Fruit fly (Drosophila melanogaster) whole organism, embryonic: ENCODE data around the gene Acp32CD.
A peak's percentile ranks its signal among the peaks of the same experiment; 100 is the strongest.

Experiments
- Blimp-1 ChIP-seq: fragments of 200-800 bp; sonication (Bioruptor generic); optimal IDR thresholded peaks from 3 replicates; lab custom pipeline; 2018; ENCODE audit warnings: missing biosample characterization, missing genetic modification characterization, mild to moderate bottlenecking, moderate library complexity, missing genetic modification reagents
- CG11247 ChIP-seq: fragments of 200-800 bp; sonication (Bioruptor generic); IDR thresholded peaks from 2 replicates; pipeline ENCODE4 v1.3.6; 2022; ENCODE audit warnings: missing biosample characterization, missing genetic modification characterization
- CG11504 ChIP-seq: fragments of 200-800 bp; sonication (Bioruptor generic); optimal IDR thresholded peaks from 3 replicates; lab custom pipeline; 2019; ENCODE audit warnings: missing biosample characterization, mild to moderate bottlenecking, missing genetic modification characterization, moderate library complexity
- CG11695 ChIP-seq: fragments of 200-800 bp; sonication (Bioruptor generic); IDR thresholded peaks from 3 replicates; pipeline ENCODE4 v1.3.6; 2022; ENCODE audit warnings: missing biosample characterization, missing genetic modification characterization
- CG12155 ChIP-seq: fragments of 200-800 bp; sonication (Bioruptor generic); optimal IDR thresholded peaks from 3 replicates; lab custom pipeline; 2016; ENCODE audit warnings: missing biosample characterization, missing genetic modification characterization
- CG12236 ChIP-seq: fragments of 200-800 bp; sonication (Bioruptor generic); optimal IDR thresholded peaks from 2 replicates; lab custom pipeline; 2016; ENCODE audit warnings: missing biosample characterization, missing genetic modification characterization
- CG12744 ChIP-seq: fragments of 200-800 bp; sonication (Bioruptor generic); optimal IDR thresholded peaks from 2 replicates; lab custom pipeline; 2016; ENCODE audit warnings: missing biosample characterization, missing genetic modification characterization
- CG12769 ChIP-seq: fragments of 200-800 bp; sonication (Bioruptor generic); optimal IDR thresholded peaks from 2 replicates; lab custom pipeline; 2019; ENCODE audit warnings: missing biosample characterization, mild to moderate bottlenecking, missing genetic modification characterization, moderate library complexity
- CG14441 ChIP-seq: fragments of 200-800 bp; sonication (Bioruptor generic); IDR thresholded peaks from 2 replicates; pipeline ENCODE4 v1.3.6; 2022; ENCODE audit warnings: missing biosample characterization, missing genetic modification characterization
- CG14965 ChIP-seq: fragments of 200-800 bp; sonication (Bioruptor generic); optimal IDR thresholded peaks from 2 replicates; lab custom pipeline; 2016; ENCODE audit warnings: missing biosample characterization, missing genetic modification characterization, borderline replicate concordance
- CG15696 ChIP-seq: fragments of 200-800 bp; sonication (Bioruptor generic); optimal IDR thresholded peaks from 2 replicates; lab custom pipeline; 2019; ENCODE audit warnings: missing biosample characterization, mild to moderate bottlenecking, missing genetic modification characterization, moderate library complexity
- CG17328 ChIP-seq: fragments of 200-800 bp; sonication (Bioruptor generic); IDR thresholded peaks from 2 replicates; pipeline ENCODE4 v1.3.6; 2022; ENCODE audit warnings: missing biosample characterization, missing genetic modification characterization
- CG2202 ChIP-seq: fragments of 200-800 bp; sonication (Bioruptor generic); optimal IDR thresholded peaks from 2 replicates; lab custom pipeline; 2018; ENCODE audit warnings: missing biosample characterization, mild to moderate bottlenecking, missing genetic modification characterization
- CG30431 ChIP-seq: fragments of 200-800 bp; sonication (Bioruptor generic); optimal IDR thresholded peaks from 2 replicates; lab custom pipeline; 2017; ENCODE audit warnings: missing biosample characterization, missing genetic modification characterization
- CG4424 ChIP-seq: fragments of 200-800 bp; sonication (Bioruptor generic); optimal IDR thresholded peaks from 3 replicates; lab custom pipeline; 2016; ENCODE audit warnings: missing biosample characterization, missing genetic modification characterization
- CG6654 ChIP-seq: fragments of 200-800 bp; sonication (Bioruptor generic); optimal IDR thresholded peaks from 2 replicates; lab custom pipeline; 2017; ENCODE audit warnings: missing biosample characterization, mild to moderate bottlenecking, missing genetic modification characterization
- CG6689 ChIP-seq: fragments of 200-800 bp; sonication (Bioruptor generic); IDR thresholded peaks from 2 replicates; pipeline ENCODE4 v1.3.6; 2022; ENCODE audit warnings: missing biosample characterization, missing genetic modification characterization
- CG6791 ChIP-seq: fragments of 200-800 bp; sonication (Bioruptor generic); IDR thresholded peaks from 3 replicates; pipeline ENCODE4 v1.3.6; 2022; ENCODE audit warnings: missing biosample characterization, missing genetic modification characterization; ENCODE audit not compliant: partially characterized antibody
- CG7928 ChIP-seq: fragments of 200-800 bp; sonication (Bioruptor generic); optimal IDR thresholded peaks from 2 replicates; lab custom pipeline; 2017; ENCODE audit warnings: missing biosample characterization, mild to moderate bottlenecking, missing genetic modification characterization
- Drgx ChIP-seq: fragments of 200-800 bp; sonication (Bioruptor generic); IDR thresholded peaks from 2 replicates; pipeline ENCODE4 v1.3.6; 2022; ENCODE audit warnings: missing biosample characterization, missing genetic modification characterization
- Eip74EF ChIP-seq, 2 experiments: fragments of 200-800 bp in 1 of 2; fragments of >200 bp in 1 of 2; sonication (Bioruptor generic) in 1 of 2; optimal IDR thresholded peaks; 2 replicates each; lab custom pipeline; 2017 to 2019; ENCODE audit warnings: missing biosample characterization in 2 of 2, missing genetic modification characterization in 2 of 2, mild to moderate bottlenecking in 1 of 2, moderate library complexity in 1 of 2
- Ets65A ChIP-seq: fragments of 200-800 bp; sonication (Bioruptor generic); peaks from one replicate; lab custom pipeline; 2016; ENCODE audit warnings: missing biosample characterization, missing genetic modification characterization
- GATAe ChIP-seq: fragments of 200-800 bp; sonication (Bioruptor generic); conservative IDR thresholded peaks from 2 replicates; pipeline ENCODE4 v1.3.6; 2022; ENCODE audit warnings: missing biosample characterization, missing genetic modification characterization
- Gsc ChIP-seq: fragments of 200-800 bp; sonication (Bioruptor generic); IDR thresholded peaks from 2 replicates; pipeline ENCODE4 v1.3.6; 2022; ENCODE audit warnings: missing biosample characterization, missing genetic modification characterization
- Hr3 ChIP-seq: fragments of 200-800 bp; sonication (Bioruptor generic); optimal IDR thresholded peaks from 3 replicates; lab custom pipeline; 2016; ENCODE audit warnings: missing biosample characterization, missing genetic modification characterization
- Med ChIP-seq: fragments of 200-800 bp; sonication (Bioruptor generic); peaks from one replicate; lab custom pipeline; 2016; ENCODE audit warnings: missing biosample characterization, missing genetic modification characterization, mild to moderate bottlenecking, inconsistent platforms, moderate library complexity
- Myb ChIP-seq: fragments of 200-800 bp; sonication (Bioruptor generic); optimal IDR thresholded peaks from 2 replicates; lab custom pipeline; 2016; ENCODE audit warnings: missing biosample characterization, missing genetic modification characterization
- NFAT ChIP-seq: fragments of 200-800 bp; sonication (Bioruptor generic); IDR thresholded peaks from 2 replicates; pipeline ENCODE4 v1.3.6; 2022; ENCODE audit warnings: missing biosample characterization, missing genetic modification characterization
- Scr ChIP-seq: fragments of 200-800 bp; sonication (Bioruptor generic); IDR thresholded peaks from 2 replicates; pipeline ENCODE4 v1.3.6; 2022; ENCODE audit warnings: missing biosample characterization, missing genetic modification characterization; ENCODE audit not compliant: partially characterized antibody
- Sox100B ChIP-seq: fragments of 200-800 bp; sonication (Bioruptor generic); optimal IDR thresholded peaks from 3 replicates; lab custom pipeline; 2018; ENCODE audit warnings: missing biosample characterization, mild to moderate bottlenecking, missing genetic modification characterization
- Spps ChIP-seq: fragments of 200-800 bp; sonication (Bioruptor generic); optimal IDR thresholded peaks from 2 replicates; lab custom pipeline; 2018; ENCODE audit warnings: missing biosample characterization, mild to moderate bottlenecking, missing genetic modification characterization
- Usf ChIP-seq: fragments of 200-800 bp; sonication (Bioruptor generic); optimal IDR thresholded peaks from 2 replicates; lab custom pipeline; 2017; ENCODE audit warnings: missing genotype, missing biosample characterization, missing genetic modification characterization
- ara ChIP-seq: fragments of 200-800 bp; sonication (Bioruptor generic); IDR thresholded peaks from 2 replicates; pipeline ENCODE4 v1.3.6; 2022; ENCODE audit warnings: missing biosample characterization, missing genetic modification characterization
- bbx ChIP-seq: fragments of 200-800 bp; sonication (Bioruptor generic); IDR thresholded peaks from 2 replicates; pipeline ENCODE4 v1.3.6; 2022; ENCODE audit warnings: missing biosample characterization, missing genetic modification characterization; ENCODE audit not compliant: partially characterized antibody
- bigmax ChIP-seq: fragments of 200-800 bp; sonication (Bioruptor generic); optimal IDR thresholded peaks from 2 replicates; lab custom pipeline; 2018; ENCODE audit warnings: missing biosample characterization, mild to moderate bottlenecking, missing genetic modification characterization
- bowl ChIP-seq: fragments of 200-800 bp; sonication (Bioruptor generic); IDR thresholded peaks from 2 replicates; pipeline ENCODE4 v1.3.6; 2022; ENCODE audit warnings: missing biosample characterization, missing genetic modification characterization
- cas ChIP-seq: fragments of 200-800 bp; sonication (Bioruptor generic); IDR thresholded peaks from 2 replicates; pipeline ENCODE4 v1.3.6; 2022; ENCODE audit warnings: missing biosample characterization, missing genetic modification characterization
- caup ChIP-seq: fragments of 200-800 bp; sonication (Bioruptor generic); optimal IDR thresholded peaks from 3 replicates; lab custom pipeline; 2017; ENCODE audit warnings: missing biosample characterization, mild to moderate bottlenecking, missing genetic modification characterization, moderate library complexity; ENCODE audit not compliant: severe bottlenecking
- dmrt99B ChIP-seq: fragments of 200-800 bp; sonication (Bioruptor generic); optimal IDR thresholded peaks from 2 replicates; lab custom pipeline; 2018; ENCODE audit warnings: missing biosample characterization, mild to moderate bottlenecking, missing genetic modification characterization, moderate library complexity
- gem ChIP-seq: fragments of 200-800 bp; sonication (Bioruptor generic); optimal IDR thresholded peaks from 2 replicates; lab custom pipeline; 2019; ENCODE audit warnings: missing biosample characterization, mild to moderate bottlenecking, missing genetic modification characterization, moderate library complexity
- gfzf ChIP-seq: fragments of 200-800 bp; sonication (Bioruptor generic); optimal IDR thresholded peaks from 2 replicates; lab custom pipeline; 2016; ENCODE audit warnings: missing biosample characterization, mild to moderate bottlenecking, missing genetic modification characterization, moderate library complexity
- grau ChIP-seq: fragments of 200-800 bp; optimal IDR thresholded peaks from 3 replicates; lab custom pipeline; 2019; ENCODE audit warnings: missing biosample characterization, mild to moderate bottlenecking, missing genetic modification characterization, moderate library complexity
- insv ChIP-seq, 2 experiments: fragments of 200-800 bp; sonication (Bioruptor generic); optimal IDR thresholded peaks; 3 replicates each; lab custom pipeline; 2016 to 2018; ENCODE audit warnings: missing biosample characterization in 2 of 2, missing genetic modification characterization in 2 of 2
- phol ChIP-seq: fragments of 200-800 bp; sonication (Bioruptor generic); optimal IDR thresholded peaks from 3 replicates; lab custom pipeline; 2018; ENCODE audit warnings: missing biosample characterization, mild to moderate bottlenecking, missing genetic modification characterization, moderate library complexity
- prd ChIP-seq, 3 experiments: fragments of >200 bp in 2 of 3; fragments of 200-800 bp in 1 of 3; sonication (Bioruptor generic) in 1 of 3; optimal IDR thresholded peaks in 2 of 3; IDR thresholded peaks in 1 of 3; 2 replicates in 2 of 3; 3 replicates in 1 of 3; pipeline versions ENCODE4 v1.3.6 to Lab custom; 2017 to 2022; ENCODE audit warnings: missing biosample characterization in 1 of 3, missing genetic modification characterization in 1 of 3
- stwl ChIP-seq: fragments of 200-800 bp; sonication (Bioruptor generic); optimal IDR thresholded peaks from 3 replicates; lab custom pipeline; 2018; ENCODE audit warnings: missing biosample characterization, mild to moderate bottlenecking, missing genetic modification characterization, moderate library complexity
- tin ChIP-seq: fragments of 200-800 bp; sonication (Bioruptor generic); optimal IDR thresholded peaks from 3 replicates; lab custom pipeline; 2016; ENCODE audit warnings: missing biosample characterization, missing genetic modification characterization

Gene Acp32CD

DNA sequence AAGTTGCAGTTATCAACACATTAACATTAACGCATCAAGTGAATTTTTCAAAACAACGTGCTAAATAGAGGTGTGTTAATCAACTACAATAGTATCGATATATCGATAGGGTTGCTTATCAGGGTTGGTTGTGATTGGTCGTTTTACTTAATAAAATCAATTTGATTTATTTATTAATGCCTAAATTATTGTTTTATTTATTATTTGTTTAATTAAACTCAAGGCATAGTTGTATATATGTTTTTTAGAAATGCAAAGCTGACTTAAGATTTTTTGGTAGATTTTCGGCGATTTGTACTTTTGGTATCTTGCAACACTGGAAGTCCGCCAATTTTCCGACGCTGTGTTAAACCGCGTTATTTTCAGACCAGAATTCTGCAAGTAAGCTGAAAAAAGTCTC is 4.4 kb upstream of the Acp32CD start, which contains the start of the genes Art8 and dUTPase (continued):
- TF ChIP-seq NFAT (GFP tag; lab: Robert Waterston, UW) (peak; percentile 64), Blimp-1 (GFP tag; lab: Kevin White, UChicago) (no peak), Gsc (no peak), CG7928 (peak; percentile 89), CG15696 (tag; lab: Kevin White, UChicago) (peak; percentile 60), CG11247 (GFP tag; lab: Robert Waterston, UW) (peak; percentile 65), bigmax (no peak), bbx (GFP tag; lab: Robert Waterston, UW) (peak; percentile 79)
- TF ChIP-seq, all 482 proteins: peak for 288

DNA sequence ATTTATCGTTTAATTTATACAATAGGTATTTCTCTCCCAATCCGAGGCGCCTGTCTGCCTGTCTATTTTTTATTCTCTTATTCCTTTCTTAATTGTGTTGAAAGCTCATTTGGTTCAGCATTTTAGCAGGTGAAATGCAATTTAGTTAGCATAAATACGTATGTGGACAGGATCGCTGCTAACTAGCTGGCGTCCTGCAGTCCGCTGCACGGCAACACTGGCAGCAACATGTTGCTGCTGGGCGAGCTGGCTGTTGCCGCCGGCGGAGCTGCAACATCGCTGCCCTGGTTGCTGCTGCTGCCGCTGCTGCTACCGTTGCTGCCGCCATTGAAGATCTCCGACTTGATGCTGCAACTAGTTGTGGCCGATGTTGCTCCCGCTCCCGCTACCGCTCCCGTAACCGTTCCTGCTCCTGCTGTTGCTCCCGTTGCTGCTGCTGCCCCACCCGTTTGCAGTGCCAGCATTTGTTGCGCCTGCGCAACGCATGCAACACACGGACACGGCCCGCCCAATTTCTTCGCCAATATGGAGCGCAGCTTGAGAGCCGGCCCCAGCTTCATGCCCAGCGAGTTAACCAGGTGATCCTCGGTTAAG is 1.3 kb upstream of the Acp32CD start:
- TF ChIP-seq stwl (peak; percentile 14), Ets65A (GFP tag; lab: Kevin White, UChicago) (peak; percentile 86), gem (tag; lab: Kevin White, UChicago) (no peak), phol (tag; lab: Kevin White, UChicago) (no peak), Hr3 (GFP tag; lab: Kevin White, UChicago) (no peak), CG12769 (tag; lab: Kevin White, UChicago) (no peak), GATAe (GFP tag; lab: Robert Waterston, UW) (no peak), bowl (GFP tag; lab: Robert Waterston, UW) (no peak), CG6654 (GFP tag; lab: Kevin White, UChicago) (no peak), Usf (GFP tag; lab: Kevin White, UChicago) (no peak), CG14965 (no peak), cas (GFP tag; lab: Robert Waterston, UW) (no peak), CG4424 (peak; percentile 96), CG11695 (no peak), CG2202 (tag; lab: Kevin White, UChicago) (no peak), CG12744 (GFP tag; lab: Kevin White, UChicago) (no peak), tin (GFP tag; lab: Kevin White, UChicago) (no peak), CG17328 (GFP tag; lab: Robert Waterston, UW) (0 out of 2 replicates have a peak, but pooled peaks have one; percentile 16), Drgx (GFP tag; lab: Robert Waterston, UW) (no peak), Spps (tag; lab: Kevin White, UChicago) (no peak), CG12236 (no peak), Eip74EF (GFP tag; optimal IDR thresholded peaks at IDR 0.05; lab: Kevin White, UChicago) (no peak), CG11504 (tag; lab: Kevin White, UChicago) (peak; percentile 89), CG14441 (GFP tag; lab: Robert Waterston, UW) (no peak), Scr (GFP tag; lab: Robert Waterston, UW) (no peak), caup (GFP tag; lab: Kevin White, UChicago) (no peak), ara (0 out of 2 replicates have a peak, but pooled peaks have one; percentile 20), CG12155 (no peak), CG11247 (GFP tag; lab: Robert Waterston, UW) (0 out of 2 replicates have a peak, but pooled peaks have one; percentile 27), CG30431 (no peak), Med (GFP tag; lab: Kevin White, UChicago) (peak; percentile 44), dmrt99B (no peak), CG6689 (GFP tag; lab: Robert Waterston, UW) (no peak), CG6791 (GFP tag; lab: Robert Waterston, UW) (no peak), insv (GFP tag; optimal IDR thresholded peaks at IDR 0.05; lab: Kevin White, UChicago) (no peak), Myb (no peak), prd (optimal IDR thresholded peaks at IDR 0.05; lab: Kevin White, UChicago) (no peak), prd (GFP tag; IDR thresholded peaks at IDR 0.05; lab: Robert Waterston, UW) (0 out of 3 replicates have a peak, but pooled peaks have one; percentile 14), Sox100B (GFP tag; lab: Kevin White, UChicago) (no peak), gfzf (GFP tag; lab: Kevin White, UChicago) (no peak), grau (tag; lab: Kevin White, UChicago) (no peak)
